Worm (Caenorhabditis elegans) whole organism, midembryonic: ENCODE results near the gene catp-5.

Experiments used
- T22C8.4 ChIP-seq: fragments of 200-800 bp; sonication (Bioruptor generic); IDR thresholded peaks from 2 replicates; pipeline ENCODE4 v1.3.6; 2022; ENCODE audit warnings: missing genetic modification characterization, missing compliant biosample characterization
- flt-1 ChIP-seq: fragments of 200-800 bp; sonication (Bioruptor generic); IDR thresholded peaks from 2 replicates; pipeline ENCODE4 v1.3.6; 2022; ENCODE audit warnings: missing genetic modification characterization, missing compliant biosample characterization
- klf-2 ChIP-seq: fragments of 200-800 bp; sonication (Bioruptor generic); conservative IDR thresholded peaks from 2 replicates; pipeline ENCODE4 v1.3.6; 2022; ENCODE audit warnings: missing genetic modification reagents, missing genetic modification characterization, missing compliant biosample characterization
- ref-1 ChIP-seq: fragments of 200-800 bp; sonication (Bioruptor generic); conservative IDR thresholded peaks from 2 replicates; pipeline ENCODE4 v1.3.6; 2022; ENCODE audit warnings: missing genetic modification reagents, missing genetic modification characterization, missing compliant biosample characterization

- TF ChIP-seq ref-1, result no peak
- TF ChIP-seq flt-1 (GFP tag; lab: Robert Waterston, UW), result no peak
- no peak for TF ChIP-seq klf-2 (GFP tag; lab: Robert Waterston, UW)
- no peak for TF ChIP-seq T22C8.4
Observed at ce11 chrX:8147398-8147797, 48.7 kb upstream of the catp-5 start, which contains the start of gene C02B8.1.
